Fruit fly (Drosophila melanogaster) whole organism, prepupa: ENCODE data around the gene CG12056.

ENCODE experiments used
- CG10669 ChIP-seq: fragments of 200-800 bp; sonication (Bioruptor generic); optimal IDR thresholded peaks from 3 replicates; lab custom pipeline; 2018; ENCODE audit warnings: missing biosample characterization, mild to moderate bottlenecking, missing genetic modification characterization, moderate library complexity
- CG11294 ChIP-seq: fragments of 200-800 bp; sonication (Bioruptor generic); IDR thresholded peaks from 2 replicates; pipeline ENCODE4 v1.3.6; 2022; ENCODE audit warnings: missing biosample characterization, missing genetic modification characterization
- CG15336 ChIP-seq: fragments of 200-800 bp; sonication (Bioruptor generic); IDR thresholded peaks from 2 replicates; pipeline ENCODE4 v1.3.6; 2022; ENCODE audit warnings: missing biosample characterization, missing genetic modification characterization
- CG1621 ChIP-seq: fragments of 200-800 bp; sonication (Bioruptor generic); optimal IDR thresholded peaks from 3 replicates; lab custom pipeline; 2018; ENCODE audit warnings: missing biosample characterization, mild to moderate bottlenecking, missing genetic modification characterization
- CG16779 ChIP-seq: fragments of 200-800 bp; sonication (Bioruptor generic); optimal IDR thresholded peaks from 3 replicates; lab custom pipeline; 2017; ENCODE audit warnings: missing biosample characterization, mild to moderate bottlenecking, missing genetic modification characterization
- CG3032 ChIP-seq: fragments of 200-800 bp; optimal IDR thresholded peaks from 2 replicates; lab custom pipeline; 2019; ENCODE audit warnings: missing biosample characterization, mild to moderate bottlenecking, missing genetic modification characterization, moderate library complexity
- CG31627 ChIP-seq: fragments of 200-800 bp; sonication (Bioruptor generic); optimal IDR thresholded peaks from 3 replicates; lab custom pipeline; 2016; ENCODE audit warnings: missing biosample characterization, missing genetic modification characterization
- CG32006 ChIP-seq: fragments of 200-800 bp; sonication (Bioruptor generic); optimal IDR thresholded peaks from 3 replicates; lab custom pipeline; 2017; ENCODE audit warnings: missing biosample characterization, mild to moderate bottlenecking, missing genetic modification characterization
- CG34406 ChIP-seq: fragments of 200-800 bp; sonication (Bioruptor generic); optimal IDR thresholded peaks from 3 replicates; lab custom pipeline; 2016; ENCODE audit warnings: missing biosample characterization, missing genetic modification characterization
- CG3919 ChIP-seq: fragments of 200-800 bp; sonication (Bioruptor generic); optimal IDR thresholded peaks from 3 replicates; lab custom pipeline; 2016; ENCODE audit warnings: missing biosample characterization, missing genetic modification characterization
- CG4318 ChIP-seq: fragments of 200-800 bp; sonication (Bioruptor generic); optimal IDR thresholded peaks from 3 replicates; lab custom pipeline; 2017; ENCODE audit warnings: missing biosample characterization, mild to moderate bottlenecking, missing genetic modification characterization
- CG6163 ChIP-seq: fragments of 200-800 bp; sonication (Bioruptor generic); IDR thresholded peaks from 3 replicates; pipeline ENCODE4 v1.3.6; 2022; ENCODE audit warnings: missing biosample characterization, missing genetic modification characterization
- CG6276 ChIP-seq: fragments of 200-800 bp; sonication (Bioruptor generic); optimal IDR thresholded peaks from 2 replicates; lab custom pipeline; 2017; ENCODE audit warnings: missing biosample characterization, mild to moderate bottlenecking, missing genetic modification characterization
- CG6808 ChIP-seq: fragments of 200-800 bp; sonication (Bioruptor generic); optimal IDR thresholded peaks from 3 replicates; lab custom pipeline; 2017; ENCODE audit warnings: missing biosample characterization, missing genetic modification characterization, mild to moderate bottlenecking, moderate library complexity, missing genetic modification reagents
- CG7368 ChIP-seq: fragments of 200-800 bp; sonication (Bioruptor generic); optimal IDR thresholded peaks from 3 replicates; lab custom pipeline; 2016; ENCODE audit warnings: missing biosample characterization, missing genetic modification characterization
- CG8119 ChIP-seq: fragments of 200-800 bp; sonication (Bioruptor generic); IDR thresholded peaks from 3 replicates; pipeline ENCODE4 v1.3.6; 2022; ENCODE audit warnings: missing biosample characterization, missing genetic modification characterization
- CG8632 ChIP-seq: fragments of 200-800 bp; sonication (Bioruptor generic); optimal IDR thresholded peaks from 3 replicates; lab custom pipeline; 2016; ENCODE audit warnings: missing biosample characterization, missing genetic modification characterization
- CG9139 ChIP-seq: fragments of 200-800 bp; sonication (Bioruptor generic); optimal IDR thresholded peaks from 3 replicates; lab custom pipeline; 2017; ENCODE audit warnings: missing biosample characterization, mild to moderate bottlenecking, missing genetic modification characterization
- Eip75B ChIP-seq: fragments of 200-800 bp; sonication (Bioruptor generic); optimal IDR thresholded peaks from 3 replicates; lab custom pipeline; 2016; ENCODE audit warnings: missing biosample characterization, missing genetic modification characterization
- Eip78C ChIP-seq: fragments of 200-800 bp; sonication (Bioruptor generic); peaks from one replicate; lab custom pipeline; 2016; ENCODE audit warnings: missing biosample characterization, missing genetic modification characterization
- Ets96B ChIP-seq: fragments of 200-800 bp; optimal IDR thresholded peaks from 2 replicates; lab custom pipeline; 2019; ENCODE audit warnings: missing biosample characterization, mild to moderate bottlenecking, missing genetic modification characterization, moderate library complexity
- Hr38 ChIP-seq: sonication (Bioruptor generic); optimal IDR thresholded peaks from 2 replicates; lab custom pipeline; 2016; ENCODE audit warnings: missing biosample characterization, missing genetic modification characterization
- Hr4 ChIP-seq: fragments of 200-800 bp; sonication (Bioruptor generic); optimal IDR thresholded peaks from 3 replicates; lab custom pipeline; 2016; ENCODE audit warnings: missing biosample characterization, missing genetic modification characterization
- Lpt ChIP-seq: fragments of 200-800 bp; sonication (Bioruptor generic); optimal IDR thresholded peaks from 3 replicates; lab custom pipeline; 2016; ENCODE audit warnings: missing biosample characterization, missing genetic modification characterization
- Smox ChIP-seq: fragments of 200-800 bp; sonication (Bioruptor generic); optimal IDR thresholded peaks from 3 replicates; lab custom pipeline; 2016; ENCODE audit warnings: missing biosample characterization, missing genetic modification characterization
- dac ChIP-seq: fragments of 200-800 bp; sonication (Bioruptor generic); optimal IDR thresholded peaks from 2 replicates; lab custom pipeline; 2017; ENCODE audit warnings: missing biosample characterization, mild to moderate bottlenecking, missing genetic modification characterization
- dsx ChIP-seq: fragments of 200-800 bp; optimal IDR thresholded peaks from 3 replicates; lab custom pipeline; 2019; ENCODE audit warnings: missing biosample characterization, mild to moderate bottlenecking, missing genetic modification characterization, moderate library complexity; ENCODE audit not compliant: poor library complexity, severe bottlenecking
- eg ChIP-seq: fragments of 200-800 bp; sonication (Bioruptor generic); IDR thresholded peaks from 3 replicates; pipeline ENCODE4 v1.3.6; 2022; ENCODE audit warnings: missing biosample characterization, missing genetic modification characterization
- fd85E ChIP-seq: fragments of 200-800 bp; sonication (Bioruptor generic); optimal IDR thresholded peaks from 3 replicates; lab custom pipeline; 2016; ENCODE audit warnings: missing biosample characterization, missing genetic modification characterization
- fkh ChIP-seq: fragments of 200-800 bp; sonication (Bioruptor generic); optimal IDR thresholded peaks from 3 replicates; lab custom pipeline; 2017; ENCODE audit warnings: missing biosample characterization, mild to moderate bottlenecking, missing genetic modification characterization, moderate library complexity
- lz ChIP-seq: fragments of 200-800 bp; sonication (Bioruptor generic); optimal IDR thresholded peaks from 3 replicates; lab custom pipeline; 2016; ENCODE audit warnings: missing biosample characterization, missing genetic modification characterization
- net ChIP-seq: fragments of 200-800 bp; sonication (Bioruptor generic); optimal IDR thresholded peaks from 3 replicates; lab custom pipeline; 2016; ENCODE audit warnings: missing biosample characterization, missing genetic modification characterization
- pdm3 ChIP-seq: fragments of 200-800 bp; sonication (Bioruptor generic); optimal IDR thresholded peaks from 3 replicates; lab custom pipeline; 2016; ENCODE audit warnings: missing biosample characterization, missing genetic modification characterization
- salr ChIP-seq, 2 experiments: fragments of 200-800 bp; sonication (Bioruptor generic); optimal IDR thresholded peaks; 3 replicates each; lab custom pipeline; 2016 to 2018; ENCODE audit warnings: missing biosample characterization in 2 of 2, missing genetic modification characterization in 2 of 2, mild to moderate bottlenecking in 1 of 2
- svp ChIP-seq: fragments of 200-800 bp; sonication (Bioruptor generic); peaks from one replicate; lab custom pipeline; 2016; ENCODE audit warnings: missing biosample characterization, missing genetic modification characterization
- vri ChIP-seq: fragments of 200-800 bp; sonication (Bioruptor generic); optimal IDR thresholded peaks from 3 replicates; lab custom pipeline; 2016; ENCODE audit warnings: missing biosample characterization, mild to moderate bottlenecking, missing genetic modification characterization

Gene CG12056

DNA sequence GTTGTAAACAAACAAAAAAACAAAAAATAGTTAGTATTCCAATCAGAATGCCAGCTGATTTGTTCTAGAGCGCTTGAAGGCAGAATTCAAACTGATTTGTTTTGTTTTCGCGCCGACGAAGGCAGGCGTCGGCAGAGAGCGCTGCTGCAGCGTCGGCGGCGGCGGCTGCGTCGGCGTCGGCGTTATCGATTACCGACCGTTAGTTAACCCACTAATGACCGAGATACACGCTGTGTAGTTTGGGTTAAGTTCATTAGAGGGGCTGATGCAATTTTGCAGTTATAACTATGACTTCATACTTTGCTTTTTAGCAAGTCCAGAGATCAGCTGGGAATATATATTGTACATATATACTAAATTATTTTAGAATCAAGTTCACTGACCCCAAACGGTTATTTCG lies 30.7 kb downstream of the CG12056 start, which contains the start of gene t:
Gene t (minus strand): TSS at position 76 of the 400 bp plus-strand sequence.
- no peak for TF ChIP-seq Hr38
- TF ChIP-seq fd85E (GFP tag; lab: Kevin White, UChicago): no peak
- TF ChIP-seq eg: peak; percentile 46; the same call in 1 of the 3 replicates
- peak; percentile 37 for TF ChIP-seq CG6276 (GFP tag; lab: Kevin White, UChicago)
- TF ChIP-seq CG32006 (GFP tag; lab: Kevin White, UChicago): peak; percentile 42
- TF ChIP-seq CG11294: peak; percentile 35; the same call in 1 of the 2 replicates
- no peak for TF ChIP-seq Lpt (GFP tag; lab: Kevin White, UChicago)
- peak; percentile 67 for TF ChIP-seq Eip78C (GFP tag; lab: Kevin White, UChicago)
- TF ChIP-seq CG6808 (GFP tag; lab: Kevin White, UChicago): no peak
- TF ChIP-seq Hr4 (GFP tag; lab: Kevin White, UChicago): peak; percentile 2
- TF ChIP-seq lz (GFP tag; lab: Kevin White, UChicago): no peak
- TF ChIP-seq CG6163 (GFP tag; lab: Robert Waterston, UW): 0 out of 3 replicates have a peak, but pooled peaks have one; percentile 31
- no peak for TF ChIP-seq CG34406 (GFP tag; lab: Kevin White, UChicago)
- TF ChIP-seq fkh (GFP tag; lab: Kevin White, UChicago): no peak
- TF ChIP-seq CG16779: peak; percentile 16
- peak; percentile 50 for TF ChIP-seq CG15336
- no peak for TF ChIP-seq Ets96B (tag; lab: Kevin White, UChicago)

DNA sequence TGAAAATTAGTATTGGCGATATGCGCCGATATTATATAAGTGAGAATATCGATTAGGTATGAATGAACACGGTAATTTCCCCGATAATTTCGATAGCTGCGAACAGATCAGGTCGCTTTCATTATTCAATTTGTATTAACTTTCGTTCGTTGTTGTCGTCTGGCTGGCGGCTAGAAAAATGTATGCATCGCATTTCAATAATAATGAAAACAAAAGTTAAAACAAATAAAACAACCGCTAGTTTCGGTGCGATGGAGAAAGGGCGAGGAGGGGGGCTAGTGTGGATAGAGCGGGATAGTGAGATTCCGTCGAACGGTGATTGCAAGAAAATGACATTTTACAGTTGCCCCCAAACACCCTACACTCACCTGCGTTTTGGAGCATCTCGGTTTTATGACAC lies 32.0 kb downstream of the CG12056 start:
- TF ChIP-seq CG3919 (GFP tag; lab: Kevin White, UChicago) (no peak), dac (GFP tag; lab: Kevin White, UChicago) (no peak), Smox (GFP tag; lab: Kevin White, UChicago) (no peak), CG8632 (GFP tag; lab: Kevin White, UChicago) (no peak), CG8119 (GFP tag; lab: Robert Waterston, UW) (no peak), dsx (GFP tag; lab: Kevin White, UChicago) (no peak), CG6163 (GFP tag; lab: Robert Waterston, UW) (no peak), salr (GFP tag; optimal IDR thresholded peaks at IDR 0.05; lab: Kevin White, UChicago) (no peak), eg (no peak), vri (GFP tag; lab: Kevin White, UChicago) (no peak), CG32006 (GFP tag; lab: Kevin White, UChicago) (no peak), CG1621 (no peak)

dm6 chrX:9225137-9225536 lies 32.7 kb downstream of the CG12056 start, which contains the start of gene CG15370:
CG15370 (plus strand) TSS chrX:9225437.
- TF ChIP-seq Lpt (GFP tag; lab: Kevin White, UChicago): no peak
- TF ChIP-seq CG31627 (GFP tag; lab: Kevin White, UChicago): no peak
- no peak for TF ChIP-seq CG9139 (GFP tag; lab: Kevin White, UChicago)
- TF ChIP-seq CG4318: no peak
- TF ChIP-seq net: no peak
- no peak for TF ChIP-seq salr (GFP tag; optimal IDR thresholded peaks at IDR 0.05; lab: Kevin White, UChicago)
- no peak for TF ChIP-seq Hr4 (GFP tag; lab: Kevin White, UChicago)
- TF ChIP-seq CG6163 (GFP tag; lab: Robert Waterston, UW): no peak

- TF ChIP-seq salr (GFP tag; optimal IDR thresholded peaks at IDR 0.05; lab: Kevin White, UChicago): no peak
- TF ChIP-seq svp: no peak
- no peak for TF ChIP-seq CG3032 (tag; lab: Kevin White, UChicago)
- TF ChIP-seq Eip78C (GFP tag; lab: Kevin White, UChicago): no peak
- no peak for TF ChIP-seq CG1621
- no peak for TF ChIP-seq CG6276 (GFP tag; lab: Kevin White, UChicago)
- no peak for TF ChIP-seq CG4318
- TF ChIP-seq net: no peak
- TF ChIP-seq lz (GFP tag; lab: Kevin White, UChicago): no peak
- TF ChIP-seq CG7368 (GFP tag; lab: Kevin White, UChicago): no peak
- no peak for TF ChIP-seq Eip75B (GFP tag; lab: Kevin White, UChicago)
- no peak for TF ChIP-seq CG10669 (GFP tag; lab: Kevin White, UChicago)
- no peak for TF ChIP-seq pdm3 (GFP tag; lab: Kevin White, UChicago)
Observed at dm6 chrX:9226837-9227236, 34.4 kb downstream of the CG12056 start, which contains the start of gene Gr8a. Gr8a (plus strand) TSS chrX:9227137.
